Fruit fly (Drosophila melanogaster): Measurements from ENCODE around the gene CG15385.

Gene CG15385

DNA sequence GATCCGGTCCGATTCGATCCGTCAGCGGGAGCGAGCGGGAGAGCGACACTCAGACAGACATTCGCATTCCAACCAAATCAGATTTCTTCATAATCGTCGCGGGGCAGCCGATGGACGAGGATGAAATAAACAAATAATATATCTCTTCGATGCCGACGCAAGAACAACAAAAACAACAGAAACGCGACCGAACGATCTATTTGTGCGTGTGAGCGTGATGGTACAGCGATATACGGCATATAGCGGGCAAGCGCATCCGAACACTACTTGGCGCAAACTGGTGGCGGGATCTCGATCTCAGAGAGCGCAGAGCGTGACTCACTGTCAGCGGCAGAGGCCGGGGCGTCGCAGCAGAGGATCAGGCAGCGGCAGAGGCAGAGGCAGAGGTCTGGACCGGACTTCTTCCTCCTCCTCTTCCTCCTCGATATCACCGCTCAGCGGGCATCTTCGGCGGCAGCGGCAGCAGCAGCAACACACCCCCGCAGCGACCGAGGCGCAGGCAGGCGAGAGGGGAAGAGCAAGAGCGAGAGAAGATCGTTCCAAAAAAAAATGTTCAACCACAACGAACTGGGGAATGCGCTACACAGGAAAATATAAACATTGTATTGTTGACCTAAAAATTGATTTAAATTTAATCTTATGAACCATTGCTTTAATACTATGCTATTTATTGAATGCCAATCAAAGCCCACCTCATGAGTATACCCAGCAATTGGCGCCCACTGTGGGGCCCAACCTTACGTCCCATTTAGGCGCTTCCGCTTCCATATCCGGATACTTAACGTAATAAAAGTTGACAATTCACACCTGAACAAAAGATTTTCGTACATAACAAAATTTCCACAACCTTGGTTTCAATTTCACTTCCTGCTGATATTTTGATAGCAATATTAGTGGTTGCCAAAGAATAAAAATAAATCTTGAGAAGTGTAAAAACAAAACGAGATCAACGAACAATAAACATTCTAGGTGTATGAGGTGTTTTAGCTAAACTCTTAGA, 50.8 kb downstream of the CG15385 start (continued):
- TF ChIP-seq CG6791 (GFP tag; IDR thresholded peaks at IDR 0.05; ENCODE audit: partially characterized antibody) (0 out of 3 replicates have a peak, but pooled peaks have one; percentile 26), kni (GFP tag; optimal IDR thresholded peaks at IDR 0.05) (peak; percentile 98), jumu (GFP tag; optimal IDR thresholded peaks at IDR 0.05) (peak; percentile 28), otp (GFP tag; IDR thresholded peaks at IDR 0.05) (no peak), CG15479 (GFP tag; optimal IDR thresholded peaks at IDR 0.05) (peak; percentile 96), CG12236 (GFP tag; optimal IDR thresholded peaks at IDR 0.05) (no peak), CG3726 (GFP tag; IDR thresholded peaks at IDR 0.05) (no peak), CG6654 (GFP tag; optimal IDR thresholded peaks at IDR 0.05) (peak; percentile 35), ERR (GFP tag; optimal IDR thresholded peaks at IDR 0.05) (no peak), HLH54F (GFP tag; optimal IDR thresholded peaks at IDR 0.05) (peak; percentile 34), Rx (GFP tag; IDR thresholded peaks at IDR 0.05) (peak; percentile 58), Trl (optimal IDR thresholded peaks at IDR 0.05) (peak; percentile 63 to 72), Trl (GFP tag; optimal IDR thresholded peaks at IDR 0.05) (no peak), ewg (GFP tag; optimal IDR thresholded peaks at IDR 0.05) (peak; percentile 47), Chrac-16 (GFP tag; optimal IDR thresholded peaks at IDR 0.05) (peak; percentile 30), Hr51 (GFP tag; optimal IDR thresholded peaks at IDR 0.05) (no peak), luna (GFP tag; optimal IDR thresholded peaks at IDR 0.05) (peak; percentile 7), CG4820 (GFP tag; optimal IDR thresholded peaks at IDR 0.05) (peak; percentile 15), lbe (GFP tag; optimal IDR thresholded peaks at IDR 0.05) (peak; percentile 9), CG18476 (GFP tag; optimal IDR thresholded peaks at IDR 0.05) (peak; percentile 48), CG16863 (GFP tag; optimal IDR thresholded peaks at IDR 0.05) (peak; percentile 27), Stat92E (GFP tag; optimal IDR thresholded peaks at IDR 0.05) (peak in 1 of 3 experiments; percentile 52), CG14050 (GFP tag; IDR thresholded peaks at IDR 0.05) (no peak), CG3065 (GFP tag; optimal IDR thresholded peaks at IDR 0.05) (peak; percentile 4), CG7271 (tag; optimal IDR thresholded peaks at IDR 0.05) (no peak), D (optimal IDR thresholded peaks at IDR 0.05) (peak; percentile 22), D (GFP tag; optimal IDR thresholded peaks at IDR 0.05) (peak; percentile 56), lola (GFP tag; optimal IDR thresholded peaks at IDR 0.05) (peak in 1 of 3 experiments; percentile 80), bcd (GFP tag; optimal IDR thresholded peaks at IDR 0.05) (peak; percentile 59), gem (tag; optimal IDR thresholded peaks at IDR 0.05) (peak; percentile 69), Eip74EF (GFP tag; optimal IDR thresholded peaks at IDR 0.05) (peak in 1 of 2 experiments; percentile 34), CG31224 (GFP tag; IDR thresholded peaks at IDR 0.05) (no peak), kah (GFP tag; optimal IDR thresholded peaks at IDR 0.05) (no peak), Meics (GFP tag; optimal IDR thresholded peaks at IDR 0.05) (peak; percentile 44), CG5953 (GFP tag; IDR thresholded peaks at IDR 0.05) (no peak), CG17359 (tag; optimal IDR thresholded peaks at IDR 0.05) (peak; percentile 33), btn (GFP tag; optimal IDR thresholded peaks at IDR 0.05) (no peak), CG34422 (GFP tag; IDR thresholded peaks at IDR 0.05) (peak; percentile 33; the same call in 1 of the 3 replicates), CG10209 (GFP tag; optimal IDR thresholded peaks at IDR 0.05) (peak; percentile 58), tgo (GFP tag; IDR thresholded peaks at IDR 0.05) (peak; percentile 33; the same call in 1 of the 3 replicates), tx (GFP tag; optimal IDR thresholded peaks at IDR 0.05) (peak; percentile 1), Antp (GFP tag; optimal IDR thresholded peaks at IDR 0.05) (peak; percentile 10), CG2678 (tag; optimal IDR thresholded peaks at IDR 0.05) (peak; percentile 51), Med (GFP tag) (peak; percentile 76), grn (GFP tag; optimal IDR thresholded peaks at IDR 0.05) (peak; percentile 65), HLHmδ (GFP tag; optimal IDR thresholded peaks at IDR 0.05) (peak; percentile 48), Dp (GFP tag; optimal IDR thresholded peaks at IDR 0.05) (peak; percentile 4)
